Worm (Caenorhabditis elegans) whole organism, late embryonic: ENCODE measurements around the gene ifo-1.

ENCODE experiments used
- C38D4.7 ChIP-seq: fragments of 200-800 bp; sonication (Bioruptor generic); optimal IDR thresholded peaks from 2 replicates; lab custom pipeline; 2018; ENCODE audit warnings: mild to moderate bottlenecking, missing genetic modification characterization, moderate library complexity, missing compliant biosample characterization
- F13H6.1 ChIP-seq: sonication (generic microtip); optimal IDR thresholded peaks from 2 replicates; lab custom pipeline; 2016; ENCODE audit warnings: missing genetic modification characterization, missing compliant biosample characterization
- K02D7.2 ChIP-seq: sonication (generic microtip); optimal IDR thresholded peaks from 2 replicates; lab custom pipeline; 2017; ENCODE audit warnings: mild to moderate bottlenecking, missing genetic modification characterization, missing compliant biosample characterization
- K09A11.1 ChIP-seq: sonication (generic microtip); optimal IDR thresholded peaks from 2 replicates; lab custom pipeline; 2017; ENCODE audit warnings: antibody characterized with exemption, mild to moderate bottlenecking, missing genetic modification characterization, missing compliant biosample characterization; ENCODE audit not compliant: insufficient read depth
- T23F11.4 ChIP-seq: fragments of 200-800 bp; sonication (Bioruptor generic); optimal IDR thresholded peaks from 2 replicates; lab custom pipeline; 2018; ENCODE audit warnings: mild to moderate bottlenecking, missing genetic modification characterization, missing compliant biosample characterization
- Y22D7AL.16 ChIP-seq: sonication (generic microtip); optimal IDR thresholded peaks from 2 replicates; lab custom pipeline; 2016; ENCODE audit warnings: missing genetic modification characterization, missing compliant biosample characterization
- ahr-1 ChIP-seq: sonication (generic microtip); optimal IDR thresholded peaks from 2 replicates; lab custom pipeline; 2016; ENCODE audit warnings: missing genetic modification characterization, missing compliant biosample characterization
- ceh-14 ChIP-seq: sonication (generic microtip); optimal IDR thresholded peaks from 2 replicates; lab custom pipeline; 2016; ENCODE audit warnings: missing genotype, missing genetic modification characterization, missing compliant biosample characterization
- ceh-19 ChIP-seq: fragments of 200-800 bp; sonication (Bioruptor generic); optimal IDR thresholded peaks from 2 replicates; lab custom pipeline; 2018; ENCODE audit warnings: mild to moderate bottlenecking, missing genetic modification characterization, missing compliant biosample characterization
- ceh-24 ChIP-seq: sonication (generic microtip); optimal IDR thresholded peaks from 2 replicates; lab custom pipeline; 2016; ENCODE audit warnings: mild to moderate bottlenecking, missing genetic modification characterization, missing compliant biosample characterization
- ceh-31 ChIP-seq: sonication (generic microtip); optimal IDR thresholded peaks from 2 replicates; lab custom pipeline; 2016; ENCODE audit warnings: missing genetic modification characterization, missing compliant biosample characterization
- ceh-34 ChIP-seq: sonication (generic microtip); optimal IDR thresholded peaks from 2 replicates; lab custom pipeline; 2016; ENCODE audit warnings: mild to moderate bottlenecking, missing genetic modification characterization, missing compliant biosample characterization
- ceh-45 ChIP-seq: fragments of 200-800 bp; sonication (Bioruptor generic); IDR thresholded peaks from 2 replicates; pipeline ENCODE4 v1.3.6; 2022; ENCODE audit warnings: missing genetic modification reagents, missing genetic modification characterization, missing compliant biosample characterization
- ceh-6 ChIP-seq: fragments of 200-800 bp; sonication (Bioruptor generic); optimal IDR thresholded peaks from 2 replicates; lab custom pipeline; 2018; ENCODE audit warnings: mild to moderate bottlenecking, missing genetic modification characterization, missing compliant biosample characterization
- dve-1 ChIP-seq: sonication (generic microtip); optimal IDR thresholded peaks from 2 replicates; lab custom pipeline; 2017; ENCODE audit warnings: antibody characterized with exemption, mild to moderate bottlenecking, missing genetic modification characterization, missing compliant biosample characterization
- elt-2 ChIP-seq: sonication (generic microtip); optimal IDR thresholded peaks from 2 replicates; lab custom pipeline; 2016; ENCODE audit warnings: missing genetic modification reagents, missing genetic modification characterization, missing compliant biosample characterization
- eyg-1 ChIP-seq: sonication (generic microtip); optimal IDR thresholded peaks from 2 replicates; lab custom pipeline; 2016; ENCODE audit warnings: missing genotype, missing genetic modification characterization, missing compliant biosample characterization
- gmeb-2 ChIP-seq: sonication (generic microtip); optimal IDR thresholded peaks from 2 replicates; lab custom pipeline; 2016; ENCODE audit warnings: missing genetic modification characterization, inconsistent platforms, missing compliant biosample characterization
- hlh-13 ChIP-seq: fragments of 200-800 bp; sonication (Bioruptor generic); optimal IDR thresholded peaks from 2 replicates; lab custom pipeline; 2018; ENCODE audit warnings: mild to moderate bottlenecking, missing genetic modification characterization, missing compliant biosample characterization
- hlh-6 ChIP-seq: sonication (generic microtip); optimal IDR thresholded peaks from 2 replicates; lab custom pipeline; 2016; ENCODE audit warnings: missing genotype, missing genetic modification characterization, missing compliant biosample characterization
- lim-6 ChIP-seq: sonication (generic microtip); optimal IDR thresholded peaks from 2 replicates; lab custom pipeline; 2016; ENCODE audit warnings: missing genetic modification characterization, missing compliant biosample characterization
- madf-2 ChIP-seq: sonication (generic microtip); optimal IDR thresholded peaks from 2 replicates; lab custom pipeline; 2017; ENCODE audit warnings: missing genetic modification characterization, missing compliant biosample characterization
- mec-3 ChIP-seq: sonication (generic microtip); optimal IDR thresholded peaks from 2 replicates; lab custom pipeline; 2016; ENCODE audit warnings: borderline replicate concordance, missing genetic modification characterization, missing compliant biosample characterization
- pha-2 ChIP-seq: sonication (generic microtip); optimal IDR thresholded peaks from 2 replicates; lab custom pipeline; 2017; ENCODE audit warnings: mild to moderate bottlenecking, missing genetic modification characterization, missing compliant biosample characterization
- pqm-1 ChIP-seq: sonication (generic microtip); optimal IDR thresholded peaks from 2 replicates; lab custom pipeline; 2016; ENCODE audit warnings: missing genetic modification characterization, missing compliant biosample characterization
- pros-1 ChIP-seq: fragments of 150-350 bp; optimal IDR thresholded peaks from 2 replicates; lab custom pipeline; 2014; ENCODE audit warnings: missing biosample characterization, missing genetic modification reagents, missing genetic modification characterization
- rnt-1 ChIP-seq: sonication (generic microtip); optimal IDR thresholded peaks from 2 replicates; lab custom pipeline; 2016; ENCODE audit warnings: missing genetic modification characterization, missing compliant biosample characterization
- sox-4 ChIP-seq: sonication (generic microtip); optimal IDR thresholded peaks from 2 replicates; lab custom pipeline; 2017; ENCODE audit warnings: mild to moderate bottlenecking, missing genetic modification characterization, inconsistent platforms, missing compliant biosample characterization
- syd-9 ChIP-seq: sonication (generic microtip); optimal IDR thresholded peaks from 2 replicates; lab custom pipeline; 2016; ENCODE audit warnings: mild to moderate bottlenecking, missing genetic modification characterization, moderate library complexity, missing compliant biosample characterization
- tbx-2 ChIP-seq: sonication (generic microtip); optimal IDR thresholded peaks from 2 replicates; lab custom pipeline; 2016; ENCODE audit warnings: missing genetic modification characterization, missing compliant biosample characterization
- tbx-7 ChIP-seq: sonication (generic microtip); optimal IDR thresholded peaks from 2 replicates; lab custom pipeline; 2016; ENCODE audit warnings: missing genotype, missing genetic modification characterization, missing compliant biosample characterization
- unc-42 ChIP-seq: sonication (generic microtip); optimal IDR thresholded peaks from 2 replicates; lab custom pipeline; 2016; ENCODE audit warnings: missing genotype, missing genetic modification characterization, missing compliant biosample characterization

Gene ifo-1

ce11 chrIV:7339095-7339494, 12.6 kb upstream of the ifo-1 start:
- TF ChIP-seq ceh-14 (tag; lab: Kevin White, UChicago): no peak
- TF ChIP-seq syd-9 (tag; lab: Kevin White, UChicago): no peak
- no peak for TF ChIP-seq mec-3 (tag; lab: Kevin White, UChicago)
- TF ChIP-seq pros-1 (tag; lab: Kevin White, UChicago): no peak
- no peak for TF ChIP-seq unc-42 (tag; lab: Kevin White, UChicago)
- no peak for TF ChIP-seq gmeb-2 (tag; lab: Kevin White, UChicago)
- no peak for TF ChIP-seq tbx-7 (tag; lab: Kevin White, UChicago)
- TF ChIP-seq ceh-19 (GFP tag; lab: Kevin White, UChicago): no peak
- TF ChIP-seq T23F11.4 (GFP tag; lab: Kevin White, UChicago): no peak

ce11 chrIV:7338042-7338441, 11.6 kb upstream of the ifo-1 start:
- TF ChIP-seq F13H6.1 (tag; lab: Kevin White, UChicago): no peak
- TF ChIP-seq sox-4 (tag; lab: Kevin White, UChicago): no peak

ce11 chrIV:7332695-7333094, 6.2 kb upstream of the ifo-1 start, which contains the start of gene ocr-4:
Gene ocr-4, minus strand, starts transcription at chrIV:7332795.
- TF ChIP-seq unc-42 (tag; lab: Kevin White, UChicago) (no peak), syd-9 (tag; lab: Kevin White, UChicago) (no peak), hlh-13 (GFP tag; lab: Kevin White, UChicago) (no peak), eyg-1 (tag; lab: Kevin White, UChicago) (no peak), hlh-6 (tag; lab: Kevin White, UChicago) (no peak), F13H6.1 (tag; lab: Kevin White, UChicago) (no peak), ahr-1 (tag; lab: Kevin White, UChicago) (no peak), K09A11.1 (no peak), Y22D7AL.16 (tag; lab: Kevin White, UChicago) (no peak), tbx-7 (tag; lab: Kevin White, UChicago) (no peak), pqm-1 (tag; lab: Kevin White, UChicago) (no peak), dve-1 (tag; lab: Kevin White, UChicago) (no peak), gmeb-2 (tag; lab: Kevin White, UChicago) (no peak), lim-6 (no peak), sox-4 (tag; lab: Kevin White, UChicago) (no peak), rnt-1 (tag; lab: Kevin White, UChicago) (no peak), ceh-24 (no peak), K02D7.2 (tag; lab: Kevin White, UChicago) (no peak), C38D4.7 (no peak)

ce11 chrIV:7328918-7329317, 2.5 kb upstream of the ifo-1 start, which contains the start of gene sqst-2:
Gene sqst-2, minus strand, starts transcription at chrIV:7328975.
- TF ChIP-seq madf-2 (tag; lab: Kevin White, UChicago) (no peak), ceh-24 (no peak), hlh-13 (GFP tag; lab: Kevin White, UChicago) (no peak), mec-3 (tag; lab: Kevin White, UChicago) (no peak), C38D4.7 (no peak), pqm-1 (tag; lab: Kevin White, UChicago) (no peak), ceh-34 (tag; lab: Kevin White, UChicago) (no peak), pha-2 (no peak), ceh-6 (GFP tag; lab: Kevin White, UChicago) (no peak), tbx-7 (tag; lab: Kevin White, UChicago) (no peak), ceh-45 (GFP tag; lab: Robert Waterston, UW) (no peak), tbx-2 (tag; lab: Kevin White, UChicago) (no peak), pros-1 (tag; lab: Kevin White, UChicago) (no peak), ceh-31 (tag; lab: Kevin White, UChicago) (no peak), elt-2 (no peak)

- TF ChIP-seq ceh-24: no peak
These were observed 765 bp downstream of the ifo-1 start for ce11 chrIV:7325698-7326097.
